Fruit fly (Drosophila melanogaster): ENCODE results near the gene Prosbeta5R2.

DNA sequence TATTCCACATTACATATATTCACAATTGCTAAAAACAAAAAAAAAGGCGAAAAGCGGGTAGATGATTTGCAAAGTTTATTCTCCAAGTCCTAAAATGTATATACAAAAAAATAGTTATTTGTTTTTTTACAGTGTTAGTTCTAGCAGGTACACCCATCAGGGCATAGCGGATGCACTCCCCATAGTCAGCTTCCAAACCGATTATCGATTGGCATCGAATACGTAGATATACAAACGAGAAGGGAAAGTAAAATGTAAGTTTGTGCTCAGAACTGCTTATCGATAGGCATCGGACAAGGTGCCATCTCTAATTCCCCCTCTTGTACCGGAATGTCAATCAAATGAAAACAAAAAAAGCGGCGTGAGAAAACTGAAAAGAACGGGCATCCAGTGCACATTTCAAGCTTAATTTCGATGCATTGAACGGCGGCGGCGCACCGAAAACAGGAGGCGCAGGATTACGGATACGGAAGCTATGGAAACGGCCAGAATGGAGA is 27.1 kb upstream of the Prosbeta5R2 start, which contains the start of gene CG5674:
- TF ChIP-seq MTF-1 (GFP tag; optimal IDR thresholded peaks at IDR 0.05; ENCODE audit: borderline replicate concordance) (no peak), lmd (GFP tag; IDR thresholded peaks at IDR 0.05) (peak; percentile 35; the same call in 1 of the 2 replicates), Aef1 (GFP tag; IDR thresholded peaks at IDR 0.05) (no peak), slbo (GFP tag; IDR thresholded peaks at IDR 0.05) (peak; percentile 76), HLH4C (GFP tag; IDR thresholded peaks at IDR 0.05; ENCODE audit: partially characterized antibody) (peak; percentile 94), pnt (GFP tag; optimal IDR thresholded peaks at IDR 0.05) (peak; percentile 3), Fer1 (GFP tag; optimal IDR thresholded peaks at IDR 0.05) (no peak), Side (GFP tag; optimal IDR thresholded peaks at IDR 0.05) (no peak), CG6813 (GFP tag; optimal IDR thresholded peaks at IDR 0.05) (no peak), stwl (tag; optimal IDR thresholded peaks at IDR 0.05) (peak; percentile 96), CG6854 (GFP tag; optimal IDR thresholded peaks at IDR 0.05) (no peak), unc-4 (GFP tag; IDR thresholded peaks at IDR 0.05; ENCODE audit: partially characterized antibody) (peak; percentile 82)
